Worm (Caenorhabditis elegans): Measurements from ENCODE around the gene R107.9.

The R107.9 gene

DNA sequence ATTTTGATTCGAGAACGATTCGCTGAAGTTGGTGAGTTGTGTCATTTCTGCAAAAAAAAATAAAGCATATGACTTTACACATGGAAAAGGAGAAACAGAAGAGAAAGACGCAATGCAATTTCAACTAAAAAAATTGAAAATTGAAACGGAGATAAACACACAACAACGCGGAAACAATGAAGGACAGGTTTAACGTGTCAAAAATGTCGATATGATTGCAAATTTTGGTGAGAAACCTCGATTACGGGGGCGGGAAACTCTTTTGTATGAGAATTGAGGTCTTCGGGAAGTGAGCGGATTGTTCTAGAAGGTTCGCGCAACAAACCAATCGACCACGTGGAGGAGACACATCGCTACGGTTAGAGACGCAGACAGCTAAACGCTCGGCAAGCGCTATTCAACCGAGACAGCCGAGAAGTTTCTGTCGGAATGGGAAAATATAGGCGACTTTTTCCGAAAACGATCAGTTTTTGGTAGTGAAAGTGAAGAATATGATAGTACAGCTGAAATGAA lies 16.0 kb downstream of the R107.9 start, which contains the start of gene R107.5 (continued):
- TF ChIP-seq nhr-27 (tag; optimal IDR thresholded peaks at IDR 0.05): peak; percentile 95
- TF ChIP-seq ztf-26 (tag; optimal IDR thresholded peaks at IDR 0.05): peak; percentile 98
- TF ChIP-seq snpc-4 (GFP tag; optimal IDR thresholded peaks at IDR 0.05): no peak
- TF ChIP-seq snpc-4 (tag; optimal IDR thresholded peaks at IDR 0.05): peak in 2 of 4 experiments; percentile 48 to 77
- TF ChIP-seq sea-2 (GFP tag; IDR thresholded peaks at IDR 0.05): peak; percentile 97
- no peak for TF ChIP-seq nfya-2 (GFP tag; IDR thresholded peaks at IDR 0.05)
- TF ChIP-seq repo-1 (tag; optimal IDR thresholded peaks at IDR 0.05): peak; percentile 96
- no peak for TF ChIP-seq snpc-3.4 (tag; optimal IDR thresholded peaks at IDR 0.05)
- peak; percentile 90 for TF ChIP-seq athp-1 (tag; optimal IDR thresholded peaks at IDR 0.05)
- no peak for TF ChIP-seq aptf-2 (GFP tag; conservative IDR thresholded peaks at IDR 0.05)
- TF ChIP-seq hmg-1.2 (GFP tag; IDR thresholded peaks at IDR 0.05): peak; percentile 95
- TF ChIP-seq lin-54 (GFP tag; optimal IDR thresholded peaks at IDR 0.05): peak; percentile 86
- peak; percentile 91 for TF ChIP-seq dox-1 (GFP tag; IDR thresholded peaks at IDR 0.05)
- peak; percentile 47 for TF ChIP-seq ZK185.1 (tag; optimal IDR thresholded peaks at IDR 0.05; ENCODE audit: poor library complexity, severe bottlenecking)
- 0 out of 2 replicates have a peak, but pooled peaks have one; percentile 42 for TF ChIP-seq ceh-40 (GFP tag; IDR thresholded peaks at IDR 0.05)
- peak; percentile 66 for TF ChIP-seq T07F8.4 (tag; optimal IDR thresholded peaks at IDR 0.05)
- peak; percentile 71 for TF ChIP-seq akir-1 (GFP tag; optimal IDR thresholded peaks at IDR 0.05)
- no peak for TF ChIP-seq F49E8.2 (tag; optimal IDR thresholded peaks at IDR 0.05; ENCODE audit: insufficient read depth)
- peak; percentile 97 for TF ChIP-seq pbrm-1 (GFP tag; IDR thresholded peaks at IDR 0.05)
- peak in 2 of 3 experiments; percentile 52 to 78 for TF ChIP-seq lin-35 (GFP tag; optimal IDR thresholded peaks at IDR 0.05)
- 0 out of 2 replicates have a peak, but pooled peaks have one; percentile 59 for TF ChIP-seq bed-1 (GFP tag; IDR thresholded peaks at IDR 0.05)
- no peak for TF ChIP-seq sdz-38 (tag; optimal IDR thresholded peaks at IDR 0.05)
- TF ChIP-seq nfyb-1 (GFP tag; IDR thresholded peaks at IDR 0.05): peak; percentile 97
- TF ChIP-seq unc-62 (GFP tag; optimal IDR thresholded peaks at IDR 0.05): peak; percentile 8
- TF ChIP-seq madf-8 (GFP tag; conservative IDR thresholded peaks at IDR 0.05): no peak
- TF ChIP-seq mel-28 (tag; optimal IDR thresholded peaks at IDR 0.05; ENCODE audit: borderline replicate concordance): peak; percentile 84
- peak; percentile 31 for TF ChIP-seq nhr-80 (tag; optimal IDR thresholded peaks at IDR 0.05)
- peak; percentile 58; the same call in 1 of the 2 replicates for TF ChIP-seq ceh-100 (GFP tag; IDR thresholded peaks at IDR 0.05)
- TF ChIP-seq ekl-4 (GFP tag; IDR thresholded peaks at IDR 0.05): peak; percentile 98
- no peak for TF ChIP-seq F55B11.4 (tag; optimal IDR thresholded peaks at IDR 0.05; ENCODE audit: borderline replicate concordance, insufficient read depth)
- no peak for TF ChIP-seq pha-4 (tag; optimal IDR thresholded peaks at IDR 0.05)
- peak; percentile 65; the same call in 1 of the 2 replicates for TF ChIP-seq bed-2 (GFP tag; IDR thresholded peaks at IDR 0.05)
- TF ChIP-seq efl-1 (GFP tag; optimal IDR thresholded peaks at IDR 0.05): no peak
- no peak for TF ChIP-seq T26A5.8 (tag; optimal IDR thresholded peaks at IDR 0.05)
- TF ChIP-seq ceh-79 (tag; optimal IDR thresholded peaks at IDR 0.05): peak; percentile 62
- peak; percentile 98 for TF ChIP-seq atf-7 (tag; optimal IDR thresholded peaks at IDR 0.05)
- TF ChIP-seq nfya-1 (tag; optimal IDR thresholded peaks at IDR 0.05; ENCODE audit: borderline replicate concordance, insufficient read depth): no peak
- TF ChIP-seq snpc-1.3 (tag; optimal IDR thresholded peaks at IDR 0.05; ENCODE audit: insufficient read depth): no peak
- no peak for TF ChIP-seq unc-130 (GFP tag; optimal IDR thresholded peaks at IDR 0.05)
- no peak for TF ChIP-seq Y53F4B.3 (GFP tag; IDR thresholded peaks at IDR 0.05)
- TF ChIP-seq chd-7 (tag; optimal IDR thresholded peaks at IDR 0.05): peak; percentile 99
- no peak for TF ChIP-seq snpc-1.1 (tag; optimal IDR thresholded peaks at IDR 0.05; ENCODE audit: insufficient read depth)
- peak; percentile 87 for TF ChIP-seq rcor-1 (GFP tag; IDR thresholded peaks at IDR 0.05)
- no peak for TF ChIP-seq F37B4.10 (GFP tag; IDR thresholded peaks at IDR 0.05)
- peak; percentile 93 for TF ChIP-seq lir-1 (GFP tag; conservative IDR thresholded peaks at IDR 0.05)
